Fruit fly (Drosophila melanogaster) whole organism, larva: ENCODE results near the gene Ir94b.

Experiments used
- noc ChIP-seq: fragments of 200-800 bp; sonication (Bioruptor generic); optimal IDR thresholded peaks from 3 replicates; lab custom pipeline; 2019; ENCODE audit warnings: missing biosample characterization, mild to moderate bottlenecking, missing genetic modification characterization, moderate library complexity

The Ir94b gene

dm6 chr3R:22117149-22117548 lies at the start of gene Ir94b:
Gene Ir94b (minus strand): TSS chr3R:22117249.
- no peak for TF ChIP-seq noc (tag; lab: Kevin White, UChicago)

dm6 chr3R:22163258-22163805 lies 46.3 kb upstream of the Ir94b start:
- no peak for TF ChIP-seq noc (tag; lab: Kevin White, UChicago)

dm6 chr3R:22161613-22162409 lies 44.8 kb upstream of the Ir94b start:
- TF ChIP-seq noc (tag; lab: Kevin White, UChicago), result no peak

- no peak for TF ChIP-seq noc (tag; lab: Kevin White, UChicago)
Observed at dm6 chr3R:22158699-22159098, 41.6 kb upstream of the Ir94b start.

dm6 chr3R:22158243-22158642 lies 41.2 kb upstream of the Ir94b start:
- TF ChIP-seq noc (tag; lab: Kevin White, UChicago), result no peak

dm6 chr3R:22153693-22154092 lies 36.6 kb upstream of the Ir94b start:
- TF ChIP-seq noc (tag; lab: Kevin White, UChicago), result no peak

- TF ChIP-seq noc (tag; lab: Kevin White, UChicago), result no peak
Observed at dm6 chr3R:22152424-22152823, 35.4 kb upstream of the Ir94b start.

- TF ChIP-seq noc (tag; lab: Kevin White, UChicago), result no peak
Observed at dm6 chr3R:22150433-22150832, 33.4 kb upstream of the Ir94b start.

dm6 chr3R:22149923-22150322 lies 32.9 kb upstream of the Ir94b start:
- TF ChIP-seq noc (tag; lab: Kevin White, UChicago), result no peak

dm6 chr3R:22148274-22148673 lies 31.2 kb upstream of the Ir94b start:
- no peak for TF ChIP-seq noc (tag; lab: Kevin White, UChicago)

dm6 chr3R:22147426-22147825 lies 30.4 kb upstream of the Ir94b start:
- no peak for TF ChIP-seq noc (tag; lab: Kevin White, UChicago)

- no peak for TF ChIP-seq noc (tag; lab: Kevin White, UChicago)
Observed at dm6 chr3R:22146549-22146948, 29.5 kb upstream of the Ir94b start.

- TF ChIP-seq noc (tag; lab: Kevin White, UChicago), result no peak
Observed at dm6 chr3R:22145425-22146411, 28.7 kb upstream of the Ir94b start.

- no peak for TF ChIP-seq noc (tag; lab: Kevin White, UChicago)
Observed at dm6 chr3R:22142495-22142894, 25.4 kb upstream of the Ir94b start.

- TF ChIP-seq noc (tag; lab: Kevin White, UChicago), result no peak
Observed at dm6 chr3R:22141332-22141731, 24.3 kb upstream of the Ir94b start.

- no peak for TF ChIP-seq noc (tag; lab: Kevin White, UChicago)
Observed at dm6 chr3R:22139916-22140455, 22.9 kb upstream of the Ir94b start.
